Worm (Caenorhabditis elegans): ENCODE measurements around the gene mlt-7.

Gene mlt-7

ce11 chrII:4444811-4445210, 52.0 kb downstream of the mlt-7 start:
- TF ChIP-seq W03F9.2 (tag; optimal IDR thresholded peaks at IDR 0.05) (no peak), dao-5 (tag; optimal IDR thresholded peaks at IDR 0.05) (no peak), him-1 (tag; optimal IDR thresholded peaks at IDR 0.05) (no peak)

- no peak for TF ChIP-seq W03F9.2 (tag; optimal IDR thresholded peaks at IDR 0.05)
- no peak for TF ChIP-seq him-1 (tag; optimal IDR thresholded peaks at IDR 0.05)
- TF ChIP-seq dao-5 (tag; optimal IDR thresholded peaks at IDR 0.05) = no peak
These were observed 60.2 kb downstream of the mlt-7 start, which contains the start of gene twk-2 for ce11 chrII:4453051-4453450. Gene twk-2 (minus strand): TSS chrII:4453151.

- TF ChIP-seq dao-5 (tag; optimal IDR thresholded peaks at IDR 0.05) (no peak), W03F9.2 (tag; optimal IDR thresholded peaks at IDR 0.05) (no peak), him-1 (tag; optimal IDR thresholded peaks at IDR 0.05) (no peak)
These were observed 60.6 kb downstream of the mlt-7 start for ce11 chrII:4453453-4453852.

Measured in whole organism, L4/young adult.